Fruit fly (Drosophila melanogaster): ENCODE results near the gene Dhc64C.
A peak's percentile ranks its signal among the peaks of the same experiment; 100 is the strongest.

Dhc64C gene

dm6 chr3L:4825584-4825983, at the start of gene Dhc64C, which contains the start of gene LeuRS-m:
TSS of gene Dhc64C (minus strand) at chr3L:4825687.
TSS of gene LeuRS-m (plus strand) at chr3L:4825853.
- TF ChIP-seq CG8478 (optimal IDR thresholded peaks at IDR 0.05), result no peak
- peak; percentile 45 to 54 for TF ChIP-seq CTCF (optimal IDR thresholded peaks at IDR 0.05)

dm6 chr3L:4860969-4861368, 35.5 kb upstream of the Dhc64C start, which contains the start of gene Dnah3:
TSS of gene Dnah3 (plus strand) at chr3L:4861269.
- TF ChIP-seq CTCF (optimal IDR thresholded peaks at IDR 0.05) (no peak), CG8478 (optimal IDR thresholded peaks at IDR 0.05) (no peak)

DNA sequence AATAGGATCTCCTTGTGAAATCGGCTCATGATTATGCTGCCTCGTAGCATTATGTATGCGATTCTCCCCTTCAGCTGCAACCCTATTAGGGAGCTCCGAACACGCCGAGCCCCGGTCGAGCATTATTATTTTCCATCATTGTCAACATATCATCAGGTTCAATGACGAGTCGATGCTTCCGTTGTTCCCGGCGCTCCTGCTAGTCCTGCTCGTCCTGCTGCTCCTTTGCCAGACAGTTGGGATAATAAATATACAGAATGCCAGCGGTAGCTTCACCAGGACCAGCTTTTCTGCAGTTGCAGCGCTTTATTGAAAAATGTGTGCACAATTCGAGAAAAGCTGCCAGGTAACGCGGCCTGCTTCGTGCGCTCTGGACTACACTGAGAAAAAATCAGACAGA, 34.9 kb upstream of the Dhc64C start, which contains the start of gene CG32235:
Gene CG32235 (minus strand): TSS at position 101 of the 400 bp plus-strand sequence.
- TF ChIP-seq CG8478 (optimal IDR thresholded peaks at IDR 0.05) (no peak), CTCF (optimal IDR thresholded peaks at IDR 0.05) (no peak)

- TF ChIP-seq CTCF (optimal IDR thresholded peaks at IDR 0.05), result no peak
- TF ChIP-seq CG8478 (optimal IDR thresholded peaks at IDR 0.05), result no peak
These were observed 29.7 kb upstream of the Dhc64C start for dm6 chr3L:4855208-4855607.

- TF ChIP-seq CG8478 (optimal IDR thresholded peaks at IDR 0.05) (no peak), CTCF (optimal IDR thresholded peaks at IDR 0.05) (no peak)
These were observed 28.7 kb upstream of the Dhc64C start for dm6 chr3L:4854153-4854552.

dm6 chr3L:4853070-4853469, 27.6 kb upstream of the Dhc64C start:
- TF ChIP-seq CTCF (optimal IDR thresholded peaks at IDR 0.05), result no peak
- no peak for TF ChIP-seq CG8478 (optimal IDR thresholded peaks at IDR 0.05)

DNA sequence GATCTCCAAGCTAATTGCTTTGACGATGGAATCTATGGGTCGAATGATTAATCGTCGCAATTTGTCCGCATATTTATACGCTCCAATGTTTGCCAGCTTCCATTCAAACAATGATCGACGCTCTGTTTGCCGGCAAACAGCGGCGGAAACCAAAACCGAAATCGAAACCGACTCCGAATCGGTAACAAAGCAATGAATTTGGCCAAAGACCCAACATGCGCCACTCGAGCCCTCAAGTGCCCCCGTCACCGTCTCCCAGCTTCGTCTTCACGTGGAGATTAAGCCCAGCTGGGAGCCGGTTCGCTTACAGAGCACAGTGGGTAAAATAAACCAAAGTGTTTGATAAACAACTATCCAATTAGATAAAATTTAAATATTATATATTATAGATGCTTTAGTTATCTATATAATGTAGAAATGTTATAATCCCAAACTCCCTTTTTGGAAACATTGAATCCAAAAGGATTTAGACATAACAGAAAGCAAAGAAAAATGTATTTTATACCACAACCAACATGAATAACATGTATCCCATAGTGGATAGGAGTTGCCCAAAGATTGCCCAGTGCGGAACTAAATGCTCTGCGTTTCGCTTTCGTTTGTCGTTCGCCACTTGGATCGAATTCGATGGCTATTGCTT, 27.0 kb upstream of the Dhc64C start, which contains the start of gene CG32237:
Gene CG32237 (minus strand): TSS at position 51 of the 640 bp plus-strand sequence.
- TF ChIP-seq CTCF (optimal IDR thresholded peaks at IDR 0.05), result no peak
- no peak for TF ChIP-seq CG8478 (optimal IDR thresholded peaks at IDR 0.05)

DNA sequence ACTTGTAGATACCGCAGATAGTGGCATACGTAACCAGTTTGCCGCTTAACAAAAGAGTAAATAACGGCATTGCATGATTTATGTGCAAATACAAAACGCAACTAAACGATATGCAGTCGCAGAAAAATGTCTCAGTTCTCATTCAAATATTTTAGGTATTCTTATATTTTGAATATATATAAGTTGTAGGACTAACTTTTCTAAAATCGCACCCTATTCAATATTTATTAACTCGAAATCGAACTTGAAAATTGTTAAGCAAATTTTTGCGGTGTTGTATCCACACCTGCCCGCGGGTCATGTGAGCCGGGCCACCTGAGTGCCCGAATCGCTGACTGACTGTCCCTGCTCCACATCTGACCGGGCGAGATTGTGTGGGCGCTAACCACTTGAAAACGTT, 22.6 kb upstream of the Dhc64C start:
- no peak for TF ChIP-seq CTCF (optimal IDR thresholded peaks at IDR 0.05)
- no peak for TF ChIP-seq CG8478 (optimal IDR thresholded peaks at IDR 0.05)

dm6 chr3L:4844792-4845191, 19.3 kb upstream of the Dhc64C start:
- no peak for TF ChIP-seq CTCF (optimal IDR thresholded peaks at IDR 0.05)

- no peak for TF ChIP-seq CG8478 (optimal IDR thresholded peaks at IDR 0.05)
- TF ChIP-seq CTCF (optimal IDR thresholded peaks at IDR 0.05), result no peak
These were observed 17.9 kb upstream of the Dhc64C start for dm6 chr3L:4843428-4843827.

dm6 chr3L:4842710-4843109, 17.2 kb upstream of the Dhc64C start:
- TF ChIP-seq CG8478 (optimal IDR thresholded peaks at IDR 0.05) (no peak), CTCF (optimal IDR thresholded peaks at IDR 0.05) (no peak)

DNA sequence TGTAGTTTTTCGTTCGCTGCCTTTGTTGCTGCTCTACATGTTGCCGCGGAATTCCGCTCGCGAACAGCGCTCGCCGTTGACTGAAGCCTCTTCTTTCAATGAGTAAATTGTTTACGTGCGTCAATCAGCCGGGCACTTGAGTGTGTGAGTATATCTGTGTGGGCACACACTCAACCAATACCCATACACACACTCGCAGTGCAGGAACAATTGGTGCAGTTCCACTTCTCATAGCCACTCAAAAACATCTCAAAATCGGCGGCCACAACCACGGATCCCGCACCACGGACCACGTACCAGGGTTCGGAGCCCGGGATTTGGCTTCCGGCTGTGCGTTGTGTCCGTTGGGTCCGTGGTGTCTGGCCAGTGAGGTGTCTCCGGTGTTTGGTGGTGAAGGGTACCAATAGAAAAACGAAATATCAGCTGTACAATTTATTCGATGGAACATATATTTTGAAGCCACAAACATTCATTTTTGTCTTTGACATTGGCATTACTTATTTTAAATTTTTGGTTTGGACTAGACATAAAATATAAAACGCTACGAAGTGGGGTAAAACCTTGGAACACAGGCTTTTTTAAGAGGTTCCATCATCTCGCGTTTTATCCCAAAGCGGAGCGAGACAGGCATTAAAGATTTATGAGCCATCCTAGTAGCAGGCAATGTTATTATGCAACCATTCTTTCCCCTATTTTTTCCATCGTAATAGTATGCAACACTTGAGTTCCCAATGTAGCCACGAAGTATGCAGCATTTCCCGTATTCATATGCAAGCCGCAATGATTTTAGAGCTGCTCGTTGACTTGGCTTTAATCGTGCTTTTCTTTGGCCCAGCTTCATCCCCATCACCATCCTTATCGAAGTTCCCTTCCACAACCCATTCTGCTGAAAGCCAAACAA, 14.8 kb upstream of the Dhc64C start, which contains the start of gene CG13707:
Gene CG13707 (minus strand): TSS at position 70 of the 901 bp plus-strand sequence.
- TF ChIP-seq CG8478 (optimal IDR thresholded peaks at IDR 0.05) (no peak), CTCF (optimal IDR thresholded peaks at IDR 0.05) (peak; percentile 55 to 77)

dm6 chr3L:4836353-4836752, 10.9 kb upstream of the Dhc64C start:
- no peak for TF ChIP-seq CTCF (optimal IDR thresholded peaks at IDR 0.05)
- TF ChIP-seq CG8478 (optimal IDR thresholded peaks at IDR 0.05), result no peak

dm6 chr3L:4835005-4835404, 9.5 kb upstream of the Dhc64C start:
- TF ChIP-seq CG8478 (optimal IDR thresholded peaks at IDR 0.05) (no peak), CTCF (optimal IDR thresholded peaks at IDR 0.05) (no peak)

DNA sequence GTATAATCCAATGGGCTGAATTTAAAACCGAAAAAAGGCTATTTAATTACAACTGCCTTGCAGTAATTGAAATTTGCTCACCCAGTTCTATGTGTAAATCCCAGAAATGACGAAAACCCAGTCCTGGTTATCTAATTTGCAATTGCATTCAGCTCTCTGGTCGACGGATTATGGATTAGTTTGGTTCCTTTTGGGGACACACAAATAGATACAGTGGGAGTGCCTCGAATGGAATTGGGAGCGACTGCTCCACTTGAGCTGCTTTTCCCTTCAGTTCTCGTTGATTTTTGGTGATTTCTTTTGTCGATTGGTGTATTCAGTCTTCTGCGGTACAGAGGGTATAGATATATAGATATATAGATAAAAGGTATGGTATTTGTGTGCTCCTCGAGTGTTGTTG, 8.0 kb upstream of the Dhc64C start, which contains the start of gene CG13708:
Gene CG13708 (minus strand): TSS at position 101 of the 400 bp plus-strand sequence.
- no peak for TF ChIP-seq CG8478 (optimal IDR thresholded peaks at IDR 0.05)
- TF ChIP-seq CTCF (optimal IDR thresholded peaks at IDR 0.05), result no peak

Measured in S2 (cell line).